Fruit fly (Drosophila melanogaster) whole organism, embryonic: ENCODE results near the gene Rfx.
A peak's percentile ranks its signal among the peaks of the same experiment; 100 is the strongest.

Experiments
- Abd-B ChIP-seq: fragments of 200-800 bp; sonication (Bioruptor generic); optimal IDR thresholded peaks from 2 replicates; lab custom pipeline; 2018; ENCODE audit warnings: missing biosample characterization, mild to moderate bottlenecking, missing genetic modification characterization, moderate library complexity
- Atf6 ChIP-seq: fragments of 200-800 bp; sonication (Bioruptor generic); IDR thresholded peaks from 2 replicates; pipeline ENCODE4 v1.3.6; 2022; ENCODE audit warnings: missing biosample characterization, missing genetic modification characterization
- CG12744 ChIP-seq: fragments of 200-800 bp; sonication (Bioruptor generic); optimal IDR thresholded peaks from 2 replicates; lab custom pipeline; 2016; ENCODE audit warnings: missing biosample characterization, missing genetic modification characterization
- CG13624 ChIP-seq: fragments of 200-800 bp; sonication (Bioruptor generic); optimal IDR thresholded peaks from 2 replicates; lab custom pipeline; 2016; ENCODE audit warnings: missing biosample characterization, missing genetic modification characterization
- CG13775 ChIP-seq: fragments of 200-800 bp; sonication (Bioruptor generic); optimal IDR thresholded peaks from 3 replicates; lab custom pipeline; 2017; ENCODE audit warnings: missing biosample characterization, mild to moderate bottlenecking, missing genetic modification characterization
- CG14667 ChIP-seq: fragments of 200-800 bp; sonication (Bioruptor generic); IDR thresholded peaks from 2 replicates; pipeline ENCODE4 v1.3.6; 2022; ENCODE audit warnings: missing biosample characterization, missing genetic modification characterization
- CG1529 ChIP-seq: fragments of 200-800 bp; sonication (Bioruptor generic); optimal IDR thresholded peaks from 3 replicates; lab custom pipeline; 2018; ENCODE audit warnings: missing biosample characterization, missing genetic modification characterization
- CG17328 ChIP-seq: fragments of 200-800 bp; sonication (Bioruptor generic); IDR thresholded peaks from 2 replicates; pipeline ENCODE4 v1.3.6; 2022; ENCODE audit warnings: missing biosample characterization, missing genetic modification characterization
- CG17612 ChIP-seq: fragments of 200-800 bp; sonication (Bioruptor generic); IDR thresholded peaks from 2 replicates; pipeline ENCODE4 v1.3.6; 2022; ENCODE audit warnings: missing biosample characterization, missing genetic modification characterization
- CG18262 ChIP-seq: fragments of 200-800 bp; optimal IDR thresholded peaks from 3 replicates; lab custom pipeline; 2019; ENCODE audit warnings: missing biosample characterization, mild to moderate bottlenecking, missing genetic modification characterization, moderate library complexity
- CG2202 ChIP-seq: fragments of 200-800 bp; sonication (Bioruptor generic); optimal IDR thresholded peaks from 2 replicates; lab custom pipeline; 2018; ENCODE audit warnings: missing biosample characterization, mild to moderate bottlenecking, missing genetic modification characterization
- CG3065 ChIP-seq: fragments of 200-800 bp; sonication (Bioruptor generic); optimal IDR thresholded peaks from 2 replicates; lab custom pipeline; 2016; ENCODE audit warnings: missing biosample characterization, missing genetic modification characterization
- CG33557 ChIP-seq: fragments of 200-800 bp; sonication (Bioruptor generic); optimal IDR thresholded peaks from 2 replicates; lab custom pipeline; 2019; ENCODE audit warnings: missing biosample characterization, mild to moderate bottlenecking, missing genetic modification characterization, moderate library complexity
- CG4328 ChIP-seq: fragments of 200-800 bp; sonication (Bioruptor generic); optimal IDR thresholded peaks from 3 replicates; lab custom pipeline; 2017; ENCODE audit warnings: missing biosample characterization, missing genetic modification reagents, missing genetic modification characterization
- CG9215 ChIP-seq: fragments of 200-800 bp; sonication (Bioruptor generic); IDR thresholded peaks from 2 replicates; pipeline ENCODE4 v1.3.6; 2022; ENCODE audit warnings: missing biosample characterization, missing genetic modification characterization
- CG9797 ChIP-seq: fragments of 200-800 bp; sonication (Bioruptor generic); optimal IDR thresholded peaks from 3 replicates; lab custom pipeline; 2018; ENCODE audit warnings: missing biosample characterization, mild to moderate bottlenecking, missing genetic modification characterization
- CG9817 ChIP-seq: fragments of 200-800 bp; sonication (Bioruptor generic); optimal IDR thresholded peaks from 2 replicates; lab custom pipeline; 2018; ENCODE audit warnings: missing biosample characterization, mild to moderate bottlenecking, missing genetic modification characterization, moderate library complexity
- CkIIα-i1 ChIP-seq: fragments of 200-800 bp; sonication (Bioruptor generic); IDR thresholded peaks from 2 replicates; pipeline ENCODE4 v1.3.6; 2022; ENCODE audit warnings: missing biosample characterization, missing genetic modification characterization
- CoRest ChIP-seq: fragments of 200-800 bp; sonication (Bioruptor generic); optimal IDR thresholded peaks from 3 replicates; lab custom pipeline; 2018; ENCODE audit warnings: missing biosample characterization, mild to moderate bottlenecking, missing genetic modification characterization, moderate library complexity
- D19A ChIP-seq: fragments of 200-800 bp; optimal IDR thresholded peaks from 3 replicates; lab custom pipeline; 2019; ENCODE audit warnings: missing biosample characterization, mild to moderate bottlenecking, missing genetic modification characterization, moderate library complexity
- Dip3 ChIP-seq: fragments of 200-800 bp; sonication (Bioruptor generic); optimal IDR thresholded peaks from 3 replicates; lab custom pipeline; 2016; ENCODE audit warnings: missing biosample characterization, missing genetic modification characterization
- Doc2 ChIP-seq: fragments of 200-800 bp; sonication (Bioruptor generic); IDR thresholded peaks from 2 replicates; pipeline ENCODE4 v1.3.6; 2022; ENCODE audit warnings: missing biosample characterization, missing genetic modification characterization
- Fer2 ChIP-seq: fragments of 200-800 bp; sonication (Bioruptor generic); optimal IDR thresholded peaks from 2 replicates; lab custom pipeline; 2018; ENCODE audit warnings: missing biosample characterization, mild to moderate bottlenecking, missing genetic modification characterization, moderate library complexity
- HmgD ChIP-seq: fragments of 200-800 bp; sonication (Bioruptor generic); optimal IDR thresholded peaks from 3 replicates; lab custom pipeline; 2016; ENCODE audit warnings: missing biosample characterization, missing genetic modification characterization
- MESR4 ChIP-seq: fragments of 200-800 bp; sonication (Bioruptor generic); optimal IDR thresholded peaks from 2 replicates; lab custom pipeline; 2018; ENCODE audit warnings: missing biosample characterization, mild to moderate bottlenecking, missing genetic modification characterization, moderate library complexity
- NfI ChIP-seq: fragments of 200-800 bp; sonication (Bioruptor generic); optimal IDR thresholded peaks from 3 replicates; lab custom pipeline; 2018; ENCODE audit warnings: missing biosample characterization, mild to moderate bottlenecking, missing genetic modification characterization, moderate library complexity
- Poxn ChIP-seq: fragments of 200-800 bp; sonication (Bioruptor generic); IDR thresholded peaks from 2 replicates; pipeline ENCODE4 v1.3.6; 2022; ENCODE audit warnings: missing biosample characterization, missing genetic modification characterization
- Sox100B ChIP-seq: fragments of 200-800 bp; sonication (Bioruptor generic); optimal IDR thresholded peaks from 3 replicates; lab custom pipeline; 2018; ENCODE audit warnings: missing biosample characterization, mild to moderate bottlenecking, missing genetic modification characterization
- Spps ChIP-seq: fragments of 200-800 bp; sonication (Bioruptor generic); optimal IDR thresholded peaks from 2 replicates; lab custom pipeline; 2018; ENCODE audit warnings: missing biosample characterization, mild to moderate bottlenecking, missing genetic modification characterization
- Taf1 ChIP-seq: fragments of 200-800 bp; sonication (Bioruptor generic); IDR thresholded peaks from 2 replicates; pipeline ENCODE4 v1.3.6; 2022; ENCODE audit warnings: missing biosample characterization, missing genetic modification characterization
- Vsx1 ChIP-seq: fragments of 200-800 bp; sonication (Bioruptor generic); optimal IDR thresholded peaks from 2 replicates; lab custom pipeline; 2017; ENCODE audit warnings: missing biosample characterization, mild to moderate bottlenecking, missing genetic modification characterization, missing genetic modification reagents
- ab ChIP-seq: fragments of 200-800 bp; sonication (Bioruptor generic); optimal IDR thresholded peaks from 2 replicates; lab custom pipeline; 2016; ENCODE audit warnings: missing biosample characterization, missing genetic modification characterization
- bowl ChIP-seq: fragments of 200-800 bp; sonication (Bioruptor generic); IDR thresholded peaks from 2 replicates; pipeline ENCODE4 v1.3.6; 2022; ENCODE audit warnings: missing biosample characterization, missing genetic modification characterization
- chinmo ChIP-seq: fragments of 200-800 bp; sonication (Bioruptor generic); IDR thresholded peaks from 4 replicates; pipeline ENCODE4 v1.3.6; 2022; ENCODE audit warnings: missing biosample characterization, missing genetic modification characterization; ENCODE audit not compliant: partially characterized antibody
- dmrt11E ChIP-seq: fragments of 200-800 bp; sonication (Bioruptor generic); optimal IDR thresholded peaks from 3 replicates; lab custom pipeline; 2018; ENCODE audit warnings: missing biosample characterization, mild to moderate bottlenecking, missing genetic modification characterization, moderate library complexity
- gt ChIP-seq: fragments of 200-800 bp; sonication (Bioruptor generic); IDR thresholded peaks from 2 replicates; pipeline ENCODE4 v1.3.6; 2022; ENCODE audit warnings: missing biosample characterization, missing genetic modification characterization
- hbn ChIP-seq: fragments of 200-800 bp; sonication (Bioruptor generic); IDR thresholded peaks from 2 replicates; pipeline ENCODE4 v1.3.6; 2022; ENCODE audit warnings: missing biosample characterization, missing genetic modification characterization; ENCODE audit not compliant: partially characterized antibody
- hkb ChIP-seq, 2 experiments: fragments of 200-800 bp in 1 of 2; fragments of >200 bp in 1 of 2; sonication (Bioruptor generic) in 1 of 2; IDR thresholded peaks in 1 of 2; optimal IDR thresholded peaks in 1 of 2; 2 replicates each; pipeline versions ENCODE4 v1.3.6 to Lab custom; 2017 to 2022; ENCODE audit warnings: missing biosample characterization in 1 of 2, missing genetic modification characterization in 1 of 2
- ind ChIP-seq: fragments of 200-800 bp; sonication (Bioruptor generic); optimal IDR thresholded peaks from 3 replicates; lab custom pipeline; 2016; ENCODE audit warnings: missing biosample characterization, missing genetic modification characterization
- kni ChIP-seq: fragments of 200-800 bp; sonication (Bioruptor generic); optimal IDR thresholded peaks from 3 replicates; lab custom pipeline; 2017; ENCODE audit warnings: mild to moderate bottlenecking, missing biosample characterization, missing genetic modification reagents, missing genetic modification characterization
- nau ChIP-seq: fragments of 200-800 bp; sonication (Bioruptor generic); optimal IDR thresholded peaks from 3 replicates; lab custom pipeline; 2017; ENCODE audit warnings: missing biosample characterization, mild to moderate bottlenecking, missing genetic modification characterization, missing genetic modification reagents
- nerfin-2 ChIP-seq: fragments of 200-800 bp; sonication (Bioruptor generic); IDR thresholded peaks from 2 replicates; pipeline ENCODE4 v1.3.6; 2022; ENCODE audit warnings: missing biosample characterization, missing genetic modification characterization; ENCODE audit not compliant: partially characterized antibody
- oc ChIP-seq: fragments of 200-800 bp; sonication (Bioruptor generic); optimal IDR thresholded peaks from 2 replicates; lab custom pipeline; 2018; ENCODE audit warnings: missing biosample characterization, mild to moderate bottlenecking, missing genetic modification characterization, moderate library complexity
- pzg ChIP-seq: fragments of 200-800 bp; sonication (Bioruptor generic); optimal IDR thresholded peaks from 3 replicates; lab custom pipeline; 2018; ENCODE audit warnings: missing biosample characterization, mild to moderate bottlenecking, missing genetic modification characterization, moderate library complexity
- sisA ChIP-seq: fragments of 200-800 bp; sonication (Bioruptor generic); IDR thresholded peaks from 2 replicates; pipeline ENCODE4 v1.3.6; 2022; ENCODE audit warnings: missing biosample characterization, missing genetic modification characterization
- stwl ChIP-seq: fragments of 200-800 bp; sonication (Bioruptor generic); optimal IDR thresholded peaks from 3 replicates; lab custom pipeline; 2018; ENCODE audit warnings: missing biosample characterization, mild to moderate bottlenecking, missing genetic modification characterization, moderate library complexity
- tap ChIP-seq: fragments of 200-800 bp; optimal IDR thresholded peaks from 3 replicates; lab custom pipeline; 2019; ENCODE audit warnings: missing biosample characterization, mild to moderate bottlenecking, missing genetic modification characterization, moderate library complexity
- usp ChIP-seq: fragments of >200 bp; optimal IDR thresholded peaks from 2 replicates; lab custom pipeline; 2017; ENCODE audit warnings: missing biosample characterization, missing genetic modification characterization
- zen ChIP-seq: fragments of 200-800 bp; sonication (Bioruptor generic); optimal IDR thresholded peaks from 3 replicates; lab custom pipeline; 2018; ENCODE audit warnings: missing biosample characterization, mild to moderate bottlenecking, missing genetic modification characterization, moderate library complexity

Gene Rfx

DNA sequence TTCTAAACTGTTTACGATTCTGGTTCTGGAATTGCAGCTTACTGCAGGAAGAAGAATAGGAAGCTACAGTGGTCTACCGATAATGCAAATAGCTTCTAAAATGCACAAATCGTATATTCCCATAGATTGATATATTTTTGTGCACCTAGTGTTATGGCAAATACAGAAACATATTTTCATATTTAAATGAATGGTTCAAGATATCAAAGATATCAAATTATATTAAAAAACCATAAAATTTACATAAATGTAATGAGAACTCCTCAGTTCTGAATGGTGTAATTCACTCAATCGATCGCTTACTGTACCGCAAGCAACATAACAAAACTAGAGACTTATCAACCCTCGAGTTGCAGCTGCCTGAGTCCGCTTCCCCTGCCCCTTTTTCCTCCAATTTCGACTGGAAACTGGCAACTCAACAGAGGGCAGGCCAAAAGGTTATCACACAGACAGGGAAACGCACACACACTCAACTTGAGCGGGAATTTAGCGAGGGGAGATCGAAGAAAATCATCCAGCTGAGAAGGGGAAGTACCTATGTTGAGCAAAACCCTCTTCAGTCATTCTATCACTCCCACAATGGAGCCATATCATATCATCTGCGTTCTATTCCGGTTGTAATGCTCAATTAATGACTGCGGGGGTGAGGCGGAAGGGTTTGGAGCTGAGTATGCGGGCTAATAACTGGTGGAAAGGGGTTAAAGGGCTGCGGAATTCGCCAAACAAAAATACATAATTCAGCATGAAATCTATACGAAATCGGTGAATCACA is 23.8 kb downstream of the Rfx start (continued):
- TF ChIP-seq hbn (no peak), gt (GFP tag; lab: Robert Waterston, UW) (no peak), oc (peak; percentile 13), CG9817 (tag; lab: Kevin White, UChicago) (no peak), hkb (optimal IDR thresholded peaks at IDR 0.05; lab: Kevin White, UChicago) (peak; percentile 98), hkb (GFP tag; IDR thresholded peaks at IDR 0.05; lab: Robert Waterston, UW) (no peak), D19A (tag; lab: Kevin White, UChicago) (peak; percentile 35), Fer2 (tag; lab: Kevin White, UChicago) (no peak), CG33557 (GFP tag; lab: Kevin White, UChicago) (peak; percentile 86), CG13775 (peak; percentile 26), pzg (no peak), Atf6 (no peak), CoRest (peak; percentile 57), Taf1 (GFP tag; lab: Robert Waterston, UW) (no peak), ab (no peak), CG2202 (tag; lab: Kevin White, UChicago) (peak; percentile 41), Vsx1 (GFP tag; lab: Kevin White, UChicago) (no peak), Spps (tag; lab: Kevin White, UChicago) (peak; percentile 40), CG18262 (tag; lab: Kevin White, UChicago) (peak; percentile 75), sisA (GFP tag; lab: Robert Waterston, UW) (no peak), NfI (GFP tag; lab: Kevin White, UChicago) (no peak), chinmo (GFP tag; lab: Robert Waterston, UW) (no peak), CG17328 (GFP tag; lab: Robert Waterston, UW) (no peak), CG12744 (GFP tag; lab: Kevin White, UChicago) (no peak), ind (GFP tag; lab: Kevin White, UChicago) (no peak), Abd-B (GFP tag; lab: Kevin White, UChicago) (no peak), CG4328 (GFP tag; lab: Kevin White, UChicago) (no peak), CkIIα-i1 (no peak), CG3065 (GFP tag; lab: Kevin White, UChicago) (no peak), CG13624 (GFP tag; lab: Kevin White, UChicago) (no peak), nau (GFP tag; lab: Kevin White, UChicago) (peak; percentile 5), Poxn (GFP tag; lab: Robert Waterston, UW) (no peak), CG9797 (GFP tag; lab: Kevin White, UChicago) (no peak), bowl (GFP tag; lab: Robert Waterston, UW) (no peak), usp (no peak), zen (tag; lab: Kevin White, UChicago) (peak; percentile 29), CG1529 (GFP tag; lab: Kevin White, UChicago) (no peak), MESR4 (no peak), HmgD (no peak), CG17612 (GFP tag; lab: Robert Waterston, UW) (no peak), Doc2 (GFP tag; lab: Robert Waterston, UW) (no peak), Dip3 (GFP tag; lab: Kevin White, UChicago) (no peak), tap (tag; lab: Kevin White, UChicago) (peak; percentile 35), Sox100B (GFP tag; lab: Kevin White, UChicago) (peak; percentile 29), nerfin-2 (no peak), stwl (peak; percentile 11), kni (GFP tag; lab: Kevin White, UChicago) (peak; percentile 22), CG9215 (GFP tag; lab: Robert Waterston, UW) (no peak), CG14667 (GFP tag; lab: Robert Waterston, UW) (no peak), dmrt11E (tag; lab: Kevin White, UChicago) (peak; percentile 82)
